Worm (Caenorhabditis elegans) whole organism, mixed stage, embryonic: ENCODE measurements around the gene clp-4.

Experiments
- M03D4.4 ChIP-seq: sonication (generic microtip); optimal IDR thresholded peaks from 2 replicates; lab custom pipeline; 2017; ENCODE audit warnings: mild to moderate bottlenecking, missing genetic modification characterization, missing compliant biosample characterization
- bed-3 ChIP-seq: fragments of 200-800 bp; sonication (Bioruptor generic); optimal IDR thresholded peaks from 3 replicates; lab custom pipeline; 2018; ENCODE audit warnings: mild to moderate bottlenecking, missing genetic modification characterization, moderate library complexity, missing compliant biosample characterization
- blmp-1 ChIP-seq: fragments of 150-350 bp; optimal IDR thresholded peaks from 2 replicates; lab custom pipeline; 2014; ENCODE audit warnings: missing biosample characterization, missing genetic modification characterization
- ceh-39 ChIP-seq: fragments of 150-350 bp; optimal IDR thresholded peaks from 2 replicates; lab custom pipeline; 2014; ENCODE audit warnings: missing biosample characterization, missing genetic modification characterization
- ceh-43 ChIP-seq: fragments of 200-800 bp; sonication (Bioruptor generic); optimal IDR thresholded peaks from 2 replicates; lab custom pipeline; 2018; ENCODE audit warnings: mild to moderate bottlenecking, missing genetic modification characterization, moderate library complexity, missing compliant biosample characterization
- ceh-83 ChIP-seq: fragments of 200-800 bp; sonication (Bioruptor generic); optimal IDR thresholded peaks from 2 replicates; lab custom pipeline; 2018; ENCODE audit warnings: mild to moderate bottlenecking, missing genetic modification characterization, missing compliant biosample characterization
- ces-1 ChIP-seq: fragments of 150-350 bp; optimal IDR thresholded peaks from 2 replicates; lab custom pipeline; 2014; ENCODE audit warnings: missing biosample characterization, missing genetic modification reagents, missing genetic modification characterization
- cnd-1 ChIP-seq: fragments of 200-800 bp; sonication (Bioruptor generic); optimal IDR thresholded peaks from 2 replicates; lab custom pipeline; 2018; ENCODE audit warnings: mild to moderate bottlenecking, missing genetic modification characterization, missing compliant biosample characterization
- drap-1 ChIP-seq: fragments of 200-800 bp; sonication (Bioruptor generic); optimal IDR thresholded peaks from 3 replicates; lab custom pipeline; 2018; ENCODE audit warnings: mild to moderate bottlenecking, missing genetic modification characterization, missing compliant biosample characterization
- elt-3 ChIP-seq: fragments of 150-350 bp; optimal IDR thresholded peaks from 2 replicates; lab custom pipeline; 2014; ENCODE audit warnings: missing biosample characterization, missing genetic modification characterization
- flh-1 ChIP-seq: fragments of 200-800 bp; sonication (Bioruptor generic); optimal IDR thresholded peaks from 2 replicates; lab custom pipeline; 2018; ENCODE audit warnings: mild to moderate bottlenecking, missing genetic modification characterization, moderate library complexity, missing compliant biosample characterization
- ham-2 ChIP-seq: fragments of 200-800 bp; sonication (Bioruptor generic); optimal IDR thresholded peaks from 2 replicates; lab custom pipeline; 2018; ENCODE audit warnings: mild to moderate bottlenecking, missing genetic modification characterization, missing compliant biosample characterization
- hlh-1 ChIP-seq: fragments of 150-350 bp; optimal IDR thresholded peaks from 2 replicates; lab custom pipeline; 2014; ENCODE audit warnings: missing biosample characterization, missing genetic modification reagents, missing genetic modification characterization
- lin-13 ChIP-seq: fragments of 150-350 bp; optimal IDR thresholded peaks from 2 replicates; lab custom pipeline; 2014; ENCODE audit warnings: missing biosample characterization, missing genetic modification characterization
- lin-32 ChIP-seq: fragments of 200-800 bp; sonication (Bioruptor generic); optimal IDR thresholded peaks from 2 replicates; lab custom pipeline; 2018; ENCODE audit warnings: mild to moderate bottlenecking, missing genetic modification characterization, missing compliant biosample characterization
- lsy-2 ChIP-seq: fragments of 150-350 bp; optimal IDR thresholded peaks from 2 replicates; lab custom pipeline; 2014; ENCODE audit warnings: missing biosample characterization, missing genetic modification characterization
- mab-5 ChIP-seq: fragments of 150-350 bp; optimal IDR thresholded peaks from 2 replicates; lab custom pipeline; 2014; ENCODE audit warnings: missing biosample characterization, missing genetic modification characterization
- mls-2 ChIP-seq: sonication (generic microtip); optimal IDR thresholded peaks from 2 replicates; lab custom pipeline; 2016; ENCODE audit warnings: mild to moderate bottlenecking, missing genetic modification characterization, moderate library complexity, missing compliant biosample characterization
- nhr-12 ChIP-seq: fragments of 150-350 bp; optimal IDR thresholded peaks from 2 replicates; lab custom pipeline; 2014; ENCODE audit warnings: missing biosample characterization, missing genetic modification characterization
- nhr-2 ChIP-seq: fragments of 150-350 bp; optimal IDR thresholded peaks from 2 replicates; lab custom pipeline; 2014; ENCODE audit warnings: missing biosample characterization, missing genetic modification characterization
- nhr-237 ChIP-seq: fragments of 150-350 bp; optimal IDR thresholded peaks from 2 replicates; lab custom pipeline; 2014; ENCODE audit warnings: missing biosample characterization, missing genetic modification characterization
- pha-4 ChIP-seq: fragments of 150-350 bp; optimal IDR thresholded peaks from 2 replicates; lab custom pipeline; 2018; ENCODE audit warnings: missing biosample characterization, missing genetic modification reagents, missing genetic modification characterization
- sem-2 ChIP-seq: fragments of 200-800 bp; sonication (Bioruptor generic); optimal IDR thresholded peaks from 2 replicates; lab custom pipeline; 2018; ENCODE audit warnings: mild to moderate bottlenecking, missing genetic modification characterization, missing compliant biosample characterization
- snpc-4 ChIP-seq: fragments of 150-350 bp; optimal IDR thresholded peaks from 2 replicates; lab custom pipeline; 2014; ENCODE audit warnings: missing biosample characterization, missing genetic modification characterization
- sptf-1 ChIP-seq: sonication (generic microtip); optimal IDR thresholded peaks from 2 replicates; lab custom pipeline; 2017; ENCODE audit warnings: mild to moderate bottlenecking, missing genetic modification characterization, moderate library complexity, missing compliant biosample characterization
- tbx-8 ChIP-seq: fragments of 200-800 bp; sonication (Bioruptor generic); optimal IDR thresholded peaks from 2 replicates; lab custom pipeline; 2018; ENCODE audit warnings: mild to moderate bottlenecking, missing genetic modification characterization, moderate library complexity, missing compliant biosample characterization
- unc-120 ChIP-seq: sonication (generic microtip); optimal IDR thresholded peaks from 2 replicates; lab custom pipeline; 2017; ENCODE audit warnings: missing genetic modification characterization, missing compliant biosample characterization; ENCODE audit not compliant: poor library complexity, severe bottlenecking
- unc-62 ChIP-seq: fragments of 150-350 bp; optimal IDR thresholded peaks from 2 replicates; lab custom pipeline; 2014; ENCODE audit warnings: missing biosample characterization, missing genetic modification reagents, missing genetic modification characterization
- zip-8 ChIP-seq: fragments of 150-350 bp; optimal IDR thresholded peaks from 2 replicates; lab custom pipeline; 2014; ENCODE audit warnings: missing biosample characterization, missing genetic modification characterization
- ztf-11 ChIP-seq: fragments of 150-350 bp; optimal IDR thresholded peaks from 2 replicates; lab custom pipeline; 2014; ENCODE audit warnings: missing biosample characterization, missing genetic modification characterization

Gene clp-4

DNA sequence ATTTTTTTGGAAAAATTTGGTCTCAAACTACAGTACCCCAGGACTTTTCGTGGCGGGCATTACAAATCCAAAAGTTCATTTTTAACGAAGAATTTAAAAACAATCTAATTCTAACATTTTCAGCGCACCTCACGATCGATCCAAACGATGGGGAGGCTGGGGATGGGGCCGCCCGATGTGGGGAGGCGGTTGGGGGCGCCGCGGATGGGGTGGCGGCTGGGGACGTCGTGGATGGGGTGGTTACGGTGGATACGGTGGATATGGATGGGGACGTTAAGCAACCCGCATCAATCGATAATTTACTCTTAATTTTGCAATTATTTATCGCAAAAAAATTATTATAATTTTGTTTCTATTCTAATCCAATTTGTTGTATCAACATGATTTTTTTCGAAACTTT lies 53.7 kb downstream of the clp-4 start:
- TF ChIP-seq nhr-237 (tag; lab: Kevin White, UChicago) (no peak), unc-62 (no peak), cnd-1 (tag; lab: Kevin White, UChicago) (no peak), ceh-83 (GFP tag; lab: Kevin White, UChicago) (no peak), ham-2 (GFP tag; lab: Kevin White, UChicago) (no peak), ceh-39 (tag; lab: Kevin White, UChicago) (no peak), drap-1 (GFP tag; lab: Kevin White, UChicago) (no peak), ces-1 (GFP tag; lab: Kevin White, UChicago) (no peak), lsy-2 (tag; lab: Kevin White, UChicago) (no peak), blmp-1 (tag; lab: Kevin White, UChicago) (no peak), unc-120 (tag; lab: Kevin White, UChicago) (no peak), mab-5 (tag; lab: Kevin White, UChicago) (no peak), hlh-1 (tag; lab: Kevin White, UChicago) (no peak), bed-3 (GFP tag; lab: Kevin White, UChicago) (no peak), sem-2 (GFP tag; lab: Kevin White, UChicago) (no peak), tbx-8 (GFP tag; lab: Kevin White, UChicago) (no peak), lin-13 (tag; lab: Kevin White, UChicago) (no peak), flh-1 (GFP tag; lab: Kevin White, UChicago) (no peak)

- TF ChIP-seq ces-1 (GFP tag; lab: Kevin White, UChicago) (no peak), nhr-12 (tag; lab: Kevin White, UChicago) (no peak), unc-120 (tag; lab: Kevin White, UChicago) (no peak), sptf-1 (tag; lab: Kevin White, UChicago) (no peak), mls-2 (no peak), sem-2 (GFP tag; lab: Kevin White, UChicago) (no peak), blmp-1 (tag; lab: Kevin White, UChicago) (no peak), bed-3 (GFP tag; lab: Kevin White, UChicago) (no peak), M03D4.4 (tag; lab: Kevin White, UChicago) (no peak), unc-62 (no peak), elt-3 (tag; lab: Kevin White, UChicago) (no peak), snpc-4 (tag; lab: Kevin White, UChicago) (no peak), nhr-237 (tag; lab: Kevin White, UChicago) (no peak), pha-4 (tag; lab: Kevin White, UChicago) (no peak), ceh-43 (GFP tag; lab: Kevin White, UChicago) (no peak), tbx-8 (GFP tag; lab: Kevin White, UChicago) (no peak), ztf-11 (no peak), lin-13 (tag; lab: Kevin White, UChicago) (no peak), lsy-2 (tag; lab: Kevin White, UChicago) (no peak), zip-8 (tag; lab: Kevin White, UChicago) (no peak)
These were observed 54.9 kb downstream of the clp-4 start, which contains the start of gene cnc-6 for ce11 chrIII:1763222-1763621. Gene cnc-6 (plus strand): TSS chrIII:1763522.

DNA sequence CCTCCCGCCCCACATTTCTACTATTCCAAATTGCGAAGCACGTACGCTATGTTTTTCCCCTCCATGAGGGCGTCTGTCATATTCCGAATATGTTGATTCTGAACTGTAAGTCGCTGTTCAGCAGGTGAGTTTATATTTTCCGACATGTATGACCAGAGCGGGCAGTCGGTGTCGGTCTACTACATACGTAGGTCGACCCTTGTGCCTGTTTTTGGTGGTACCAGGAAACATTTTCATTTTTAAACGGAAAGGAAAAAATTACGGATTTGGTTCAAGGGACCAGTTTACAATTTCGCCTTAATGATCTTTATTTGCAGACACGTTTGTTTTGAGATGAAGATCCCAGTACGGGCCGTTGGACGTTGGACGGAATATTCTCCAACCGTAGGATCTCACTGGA lies 59.5 kb downstream of the clp-4 start, which contains the start of gene Y46E12A.2:
Gene Y46E12A.2 (plus strand): TSS at position 301 of the 400 bp plus-strand sequence.
- no peak for TF ChIP-seq snpc-4 (tag; lab: Kevin White, UChicago)

- TF ChIP-seq ceh-43 (GFP tag; lab: Kevin White, UChicago): no peak
- TF ChIP-seq ztf-11: no peak
- TF ChIP-seq tbx-8 (GFP tag; lab: Kevin White, UChicago): no peak
- no peak for TF ChIP-seq unc-120 (tag; lab: Kevin White, UChicago)
- TF ChIP-seq blmp-1 (tag; lab: Kevin White, UChicago): no peak
- TF ChIP-seq snpc-4 (tag; lab: Kevin White, UChicago): no peak
- no peak for TF ChIP-seq nhr-12 (tag; lab: Kevin White, UChicago)
- no peak for TF ChIP-seq lsy-2 (tag; lab: Kevin White, UChicago)
- no peak for TF ChIP-seq nhr-2 (tag; lab: Kevin White, UChicago)
- TF ChIP-seq lin-13 (tag; lab: Kevin White, UChicago): no peak
- TF ChIP-seq pha-4 (tag; lab: Kevin White, UChicago): no peak
- no peak for TF ChIP-seq sptf-1 (tag; lab: Kevin White, UChicago)
- no peak for TF ChIP-seq lin-32 (GFP tag; lab: Kevin White, UChicago)
- TF ChIP-seq, all 35 proteins: peak for 0
These were observed 60.0 kb downstream of the clp-4 start, which contains the start of gene Y46E12A.5 for ce11 chrIII:1758151-1758550. Gene Y46E12A.5 (minus strand): TSS chrIII:1758251.
